In the genomic region with DNA sequence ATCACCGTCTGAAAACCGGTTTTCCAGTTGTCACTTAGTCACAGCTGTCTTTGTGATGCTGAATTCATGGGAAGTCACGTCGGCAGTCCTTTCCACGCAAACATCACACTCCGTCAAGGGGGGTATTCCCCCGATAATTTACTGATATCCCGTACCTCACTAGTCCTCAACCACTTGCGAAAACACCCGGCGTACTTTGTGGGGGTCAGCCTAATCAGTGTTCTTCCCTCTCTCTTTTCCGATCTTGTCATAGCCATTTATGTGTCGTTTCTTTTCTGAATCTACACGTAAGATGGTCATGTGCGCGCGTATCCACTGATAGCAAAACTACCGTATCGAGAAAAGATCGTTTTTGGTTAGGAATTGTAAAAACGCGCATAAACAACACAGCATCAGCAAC, we compare ENCODE assay signal across 3 worm cellular contexts.
TF ChIP-seq lines count a peak whose summit lies in the region.

No protein-coding gene starts in this region.

TF ChIP-seq in whole organism, L1 larva, 84 proteins besides CTCF, POLR2A, EP300 and RAD21 (continued from another document):
- TF ChIP-seq unc-130 (tag; optimal IDR thresholded peaks at IDR 0.05; lab: Kevin White, UChicago): peak; percentile 63
- TF ChIP-seq tbx-2 (tag; optimal IDR thresholded peaks at IDR 0.05; lab: Kevin White, UChicago): peak; percentile 40
- TF ChIP-seq grh-1 (GFP tag; IDR thresholded peaks at IDR 0.05; lab: Robert Waterston, UW): peak; percentile 78
- TF ChIP-seq elt-3 (tag; optimal IDR thresholded peaks at IDR 0.05; lab: Kevin White, UChicago): peak in 5 of 6 experiments; percentile 48 to 92 (median 69)
- TF ChIP-seq nhr-19 (GFP tag; conservative IDR thresholded peaks at IDR 0.05; lab: Robert Waterston, UW): peak; percentile 60
- TF ChIP-seq blmp-1 (tag; optimal IDR thresholded peaks at IDR 0.05; lab: Kevin White, UChicago): peak; percentile 86
- TF ChIP-seq lsy-2 (tag; optimal IDR thresholded peaks at IDR 0.05; lab: Kevin White, UChicago): peak in 1 of 2 experiments; percentile 32
- TF ChIP-seq lin-35 (GFP tag; optimal IDR thresholded peaks at IDR 0.05; lab: Kevin White, UChicago): peak in 1 of 2 experiments; percentile 45

TF ChIP-seq in whole organism, L2 larva, 48 proteins besides CTCF, POLR2A, EP300 and RAD21 (continued from another document):
- no peak for TF ChIP-seq skn-1 (tag; optimal IDR thresholded peaks at IDR 0.05; lab: Kevin White, UChicago)
- no peak for TF ChIP-seq peb-1 (tag; optimal IDR thresholded peaks at IDR 0.05; lab: Kevin White, UChicago)
- no peak for TF ChIP-seq nhr-10 (tag; optimal IDR thresholded peaks at IDR 0.05; lab: Kevin White, UChicago)
- no peak for TF ChIP-seq ztf-4 (tag; optimal IDR thresholded peaks at IDR 0.05; lab: Kevin White, UChicago)
- no peak for TF ChIP-seq sem-4 (tag; optimal IDR thresholded peaks at IDR 0.05; lab: Kevin White, UChicago)
- TF ChIP-seq R02D3.7 (tag; optimal IDR thresholded peaks at IDR 0.05; lab: Kevin White, UChicago): no peak
- no peak for TF ChIP-seq snpc-4 (tag; optimal IDR thresholded peaks at IDR 0.05; lab: Kevin White, UChicago)
- TF ChIP-seq nhr-237 (tag; optimal IDR thresholded peaks at IDR 0.05; lab: Kevin White, UChicago): no peak
- TF ChIP-seq F13H6.1 (tag; optimal IDR thresholded peaks at IDR 0.05; lab: Kevin White, UChicago): no peak
- TF ChIP-seq sma-3 (GFP tag; optimal IDR thresholded peaks at IDR 0.05; lab: Kevin White, UChicago): peak; percentile 86
- no peak for TF ChIP-seq ceh-82 (tag; optimal IDR thresholded peaks at IDR 0.05; lab: Kevin White, UChicago)
- TF ChIP-seq ZK546.5 (tag; optimal IDR thresholded peaks at IDR 0.05; lab: Kevin White, UChicago): no peak
- no peak for TF ChIP-seq unc-55 (GFP tag; optimal IDR thresholded peaks at IDR 0.05; lab: Kevin White, UChicago)
- TF ChIP-seq fos-1 (tag; optimal IDR thresholded peaks at IDR 0.05; lab: Kevin White, UChicago): no peak
- TF ChIP-seq nhr-129 (tag; optimal IDR thresholded peaks at IDR 0.05; lab: Kevin White, UChicago): peak; percentile 50
- TF ChIP-seq ztf-11 (tag; optimal IDR thresholded peaks at IDR 0.05; lab: Kevin White, UChicago): no peak
- no peak for TF ChIP-seq nhr-77 (tag; optimal IDR thresholded peaks at IDR 0.05; lab: Kevin White, UChicago)
- TF ChIP-seq ztf-1 (GFP tag; conservative IDR thresholded peaks at IDR 0.05; lab: Robert Waterston, UW): no peak
- TF ChIP-seq sma-9 (GFP tag; optimal IDR thresholded peaks at IDR 0.05; lab: Kevin White, UChicago): peak; percentile 84
- TF ChIP-seq sma-9 (tag; optimal IDR thresholded peaks at IDR 0.05; lab: Kevin White, UChicago): no peak
- no peak for TF ChIP-seq nhr-23 (tag; optimal IDR thresholded peaks at IDR 0.05; lab: Kevin White, UChicago)
- no peak for TF ChIP-seq egl-27 (tag; optimal IDR thresholded peaks at IDR 0.05; lab: Kevin White, UChicago)
- peak; percentile 80 for TF ChIP-seq nhr-25 (tag; optimal IDR thresholded peaks at IDR 0.05; lab: Kevin White, UChicago)
- no peak for TF ChIP-seq unc-39 (tag; optimal IDR thresholded peaks at IDR 0.05; lab: Kevin White, UChicago)
- TF ChIP-seq lin-39 (tag; optimal IDR thresholded peaks at IDR 0.05; lab: Kevin White, UChicago): no peak

TF ChIP-seq in whole organism, L4 larva, 104 proteins besides CTCF, POLR2A, EP300 and RAD21 (continued from another document):
- TF ChIP-seq spr-3 (GFP tag; optimal IDR thresholded peaks at IDR 0.05; lab: Kevin White, UChicago) (no peak), dmd-6 (GFP tag; IDR thresholded peaks at IDR 0.05; lab: Robert Waterston, UW) (peak; percentile 28), nhr-28 (tag; optimal IDR thresholded peaks at IDR 0.05; lab: Kevin White, UChicago) (peak; percentile 43), lsy-2 (tag; optimal IDR thresholded peaks at IDR 0.05; lab: Kevin White, UChicago) (peak in 1 of 2 experiments; percentile 22), unc-130 (GFP tag; optimal IDR thresholded peaks at IDR 0.05; lab: Kevin White, UChicago) (no peak), aly-2 (tag; optimal IDR thresholded peaks at IDR 0.05; lab: Kevin White, UChicago) (no peak), mdt-29 (GFP tag; IDR thresholded peaks at IDR 0.05; lab: Robert Waterston, UW) (no peak), nhr-10 (tag; optimal IDR thresholded peaks at IDR 0.05; lab: Kevin White, UChicago) (no peak), unc-62 (GFP tag; optimal IDR thresholded peaks at IDR 0.05 in 1 of 2; lab: Kevin White, UChicago) (peak in 1 of 2 experiments; percentile 59), unc-62 (tag; optimal IDR thresholded peaks at IDR 0.05; lab: Kevin White, UChicago) (no peak), mxl-3 (GFP tag; optimal IDR thresholded peaks at IDR 0.05; lab: Kevin White, UChicago) (peak; percentile 57)
